Fruit fly (Drosophila melanogaster) whole organism, embryonic: ENCODE results near the gene CG14958.
A peak's percentile ranks its signal among the peaks of the same experiment; 100 is the strongest.

Experiments
- Ada2b ChIP-seq: fragments of 200-800 bp; sonication (Bioruptor generic); IDR thresholded peaks from 2 replicates; pipeline ENCODE4 v1.3.6; 2022; ENCODE audit warnings: missing biosample characterization, missing genetic modification characterization
- B-H1 ChIP-seq: fragments of 200-800 bp; sonication (Bioruptor generic); IDR thresholded peaks from 3 replicates; pipeline ENCODE4 v1.3.6; 2022; ENCODE audit warnings: missing biosample characterization, missing genetic modification characterization
- B-H2 ChIP-seq: fragments of 200-800 bp; sonication (Bioruptor generic); optimal IDR thresholded peaks from 2 replicates; lab custom pipeline; 2018; ENCODE audit warnings: missing biosample characterization, mild to moderate bottlenecking, missing genetic modification characterization
- CG10267 ChIP-seq: fragments of 200-800 bp; sonication (Bioruptor generic); optimal IDR thresholded peaks from 2 replicates; lab custom pipeline; 2018; ENCODE audit warnings: missing biosample characterization, mild to moderate bottlenecking, missing genetic modification characterization, moderate library complexity
- CG11504 ChIP-seq: fragments of 200-800 bp; sonication (Bioruptor generic); optimal IDR thresholded peaks from 3 replicates; lab custom pipeline; 2019; ENCODE audit warnings: missing biosample characterization, mild to moderate bottlenecking, missing genetic modification characterization, moderate library complexity
- CG11696 ChIP-seq: fragments of 200-800 bp; sonication (Bioruptor generic); IDR thresholded peaks from 2 replicates; pipeline ENCODE4 v1.3.6; 2022; ENCODE audit warnings: missing biosample characterization, missing genetic modification characterization
- CG13894 ChIP-seq: fragments of 200-800 bp; sonication (Bioruptor generic); optimal IDR thresholded peaks from 3 replicates; lab custom pipeline; 2018; ENCODE audit warnings: missing biosample characterization, mild to moderate bottlenecking, missing genetic modification characterization, moderate library complexity
- CG17361 ChIP-seq: fragments of 200-800 bp; sonication (Bioruptor generic); IDR thresholded peaks from 3 replicates; pipeline ENCODE4 v1.3.6; 2022; ENCODE audit warnings: missing biosample characterization, missing genetic modification characterization
- CG18764 ChIP-seq: fragments of 200-800 bp; sonication (Bioruptor generic); optimal IDR thresholded peaks from 3 replicates; lab custom pipeline; 2016; ENCODE audit warnings: missing biosample characterization, missing genetic modification characterization
- CG2120 ChIP-seq: fragments of 200-800 bp; sonication (Bioruptor generic); optimal IDR thresholded peaks from 3 replicates; lab custom pipeline; 2016; ENCODE audit warnings: missing biosample characterization, missing genetic modification characterization
- CG2875 ChIP-seq: fragments of 200-800 bp; sonication (Bioruptor generic); optimal IDR thresholded peaks from 2 replicates; lab custom pipeline; 2017; ENCODE audit warnings: missing biosample characterization, mild to moderate bottlenecking, missing genetic modification characterization, missing genetic modification reagents
- CG30403 ChIP-seq: fragments of 200-800 bp; sonication (Bioruptor generic); optimal IDR thresholded peaks from 3 replicates; lab custom pipeline; 2016; ENCODE audit warnings: missing biosample characterization, missing genetic modification characterization
- CG3407 ChIP-seq: fragments of 200-800 bp; sonication (Bioruptor generic); optimal IDR thresholded peaks from 2 replicates; lab custom pipeline; 2018; ENCODE audit warnings: missing biosample characterization, mild to moderate bottlenecking, missing genetic modification characterization
- CG3726 ChIP-seq: fragments of 200-800 bp; sonication (Bioruptor generic); IDR thresholded peaks from 3 replicates; pipeline ENCODE4, ENCODE4 v1.3.6; 2022; ENCODE audit warnings: missing biosample characterization, missing genetic modification characterization
- CG4404 ChIP-seq: fragments of 200-800 bp; sonication (Bioruptor generic); IDR thresholded peaks from 2 replicates; pipeline ENCODE4 v1.3.6; 2022; ENCODE audit warnings: missing biosample characterization, missing genetic modification characterization
- CG8290 ChIP-seq, 3 experiments: fragments of 200-800 bp; sonication (Bioruptor generic); optimal IDR thresholded peaks; 2 replicates each; lab custom pipeline; 2016 to 2019; ENCODE audit warnings: missing biosample characterization in 3 of 3, missing genetic modification characterization in 3 of 3, mild to moderate bottlenecking in 2 of 3, moderate library complexity in 1 of 3
- Chrac-16 ChIP-seq: fragments of 200-800 bp; sonication (Bioruptor generic); optimal IDR thresholded peaks from 3 replicates; lab custom pipeline; 2016; ENCODE audit warnings: missing biosample characterization, missing genetic modification characterization
- Dip2 ChIP-seq: fragments of 200-800 bp; sonication (Bioruptor generic); IDR thresholded peaks from 2 replicates; pipeline ENCODE4 v1.3.6; 2022; ENCODE audit warnings: missing biosample characterization, missing genetic modification characterization
- E2f2 ChIP-seq: fragments of 200-800 bp; sonication (Bioruptor generic); IDR thresholded peaks from 2 replicates; pipeline ENCODE4 v1.3.6; 2022; ENCODE audit warnings: missing biosample characterization, missing genetic modification characterization
- Ets65A ChIP-seq: fragments of 200-800 bp; sonication (Bioruptor generic); peaks from one replicate; lab custom pipeline; 2016; ENCODE audit warnings: missing biosample characterization, missing genetic modification characterization
- Fer2 ChIP-seq: fragments of 200-800 bp; sonication (Bioruptor generic); optimal IDR thresholded peaks from 2 replicates; lab custom pipeline; 2018; ENCODE audit warnings: missing biosample characterization, mild to moderate bottlenecking, missing genetic modification characterization, moderate library complexity
- HLH3B ChIP-seq: fragments of 200-800 bp; sonication (Bioruptor generic); IDR thresholded peaks from 2 replicates; pipeline ENCODE4 v1.3.6; 2022; ENCODE audit warnings: missing biosample characterization, missing genetic modification characterization
- Hr78 ChIP-seq, 2 experiments: fragments of 200-800 bp in 1 of 2; fragments of >200 bp in 1 of 2; sonication (Bioruptor generic) in 1 of 2; optimal IDR thresholded peaks; 2 replicates each; lab custom pipeline; 2017 to 2019; ENCODE audit warnings: missing biosample characterization in 2 of 2, missing genetic modification characterization in 2 of 2, mild to moderate bottlenecking in 1 of 2, moderate library complexity in 1 of 2
- Nf-YB ChIP-seq: fragments of 200-800 bp; sonication (Bioruptor generic); optimal IDR thresholded peaks from 3 replicates; lab custom pipeline; 2019; ENCODE audit warnings: missing biosample characterization, mild to moderate bottlenecking, missing genetic modification characterization, moderate library complexity
- Six4 ChIP-seq: fragments of 200-800 bp; sonication (Bioruptor generic); optimal IDR thresholded peaks from 2 replicates; lab custom pipeline; 2016; ENCODE audit warnings: missing biosample characterization, missing genetic modification characterization
- bab2 ChIP-seq: fragments of 200-800 bp; sonication (Bioruptor generic); optimal IDR thresholded peaks from 2 replicates; lab custom pipeline; 2016; ENCODE audit warnings: missing biosample characterization, missing genetic modification characterization
- corto ChIP-seq: fragments of 200-800 bp; sonication (Bioruptor generic); optimal IDR thresholded peaks from 2 replicates; lab custom pipeline; 2016; ENCODE audit warnings: missing biosample characterization, mild to moderate bottlenecking, missing genetic modification characterization, moderate library complexity
- croc ChIP-seq: fragments of 200-800 bp; sonication (Bioruptor generic); conservative IDR thresholded peaks from 3 replicates; pipeline ENCODE4 v1.3.6; 2022; ENCODE audit warnings: missing biosample characterization, missing genetic modification characterization
- danr ChIP-seq: fragments of 200-800 bp; sonication (Bioruptor generic); IDR thresholded peaks from 2 replicates; pipeline ENCODE4 v1.3.6; 2022; ENCODE audit warnings: missing biosample characterization, missing genetic modification characterization
- dysf ChIP-seq: fragments of 200-800 bp; sonication (Bioruptor generic); IDR thresholded peaks from 3 replicates; pipeline ENCODE4 v1.3.6; 2022; ENCODE audit warnings: missing biosample characterization, missing genetic modification characterization
- emc ChIP-seq: fragments of 200-800 bp; sonication (Bioruptor generic); optimal IDR thresholded peaks from 2 replicates; lab custom pipeline; 2016; ENCODE audit warnings: missing biosample characterization, missing genetic modification characterization
- eve ChIP-seq, 2 experiments: fragments of >200 bp; optimal IDR thresholded peaks; 2 replicates each; lab custom pipeline; 2017; ENCODE audit warnings: missing biosample characterization in 2 of 2, missing genetic modification characterization in 2 of 2
- eyg ChIP-seq: fragments of 200-800 bp; sonication (Bioruptor generic); optimal IDR thresholded peaks from 3 replicates; lab custom pipeline; 2016; ENCODE audit warnings: missing biosample characterization, missing genetic modification characterization
- kni ChIP-seq: fragments of 200-800 bp; sonication (Bioruptor generic); optimal IDR thresholded peaks from 3 replicates; lab custom pipeline; 2017; ENCODE audit warnings: mild to moderate bottlenecking, missing biosample characterization, missing genetic modification reagents, missing genetic modification characterization
- knrl ChIP-seq: fragments of 200-800 bp; sonication (Bioruptor generic); IDR thresholded peaks from 3 replicates; pipeline ENCODE4 v1.3.6; 2022; ENCODE audit warnings: missing biosample characterization, missing genetic modification characterization; ENCODE audit not compliant: partially characterized antibody
- ranshi ChIP-seq: fragments of 200-800 bp; sonication (Bioruptor generic); IDR thresholded peaks from 2 replicates; pipeline ENCODE4 v1.3.6; 2022; ENCODE audit warnings: missing biosample characterization, missing genetic modification characterization
- sqz ChIP-seq: fragments of 200-800 bp; sonication (Bioruptor generic); optimal IDR thresholded peaks from 3 replicates; lab custom pipeline; 2018; ENCODE audit warnings: missing biosample characterization, mild to moderate bottlenecking, missing genetic modification characterization
- wdn ChIP-seq: fragments of 200-800 bp; sonication (Bioruptor generic); IDR thresholded peaks from 2 replicates; pipeline ENCODE4 v1.3.6; 2022; ENCODE audit warnings: missing biosample characterization, missing genetic modification characterization

Gene CG14958

DNA sequence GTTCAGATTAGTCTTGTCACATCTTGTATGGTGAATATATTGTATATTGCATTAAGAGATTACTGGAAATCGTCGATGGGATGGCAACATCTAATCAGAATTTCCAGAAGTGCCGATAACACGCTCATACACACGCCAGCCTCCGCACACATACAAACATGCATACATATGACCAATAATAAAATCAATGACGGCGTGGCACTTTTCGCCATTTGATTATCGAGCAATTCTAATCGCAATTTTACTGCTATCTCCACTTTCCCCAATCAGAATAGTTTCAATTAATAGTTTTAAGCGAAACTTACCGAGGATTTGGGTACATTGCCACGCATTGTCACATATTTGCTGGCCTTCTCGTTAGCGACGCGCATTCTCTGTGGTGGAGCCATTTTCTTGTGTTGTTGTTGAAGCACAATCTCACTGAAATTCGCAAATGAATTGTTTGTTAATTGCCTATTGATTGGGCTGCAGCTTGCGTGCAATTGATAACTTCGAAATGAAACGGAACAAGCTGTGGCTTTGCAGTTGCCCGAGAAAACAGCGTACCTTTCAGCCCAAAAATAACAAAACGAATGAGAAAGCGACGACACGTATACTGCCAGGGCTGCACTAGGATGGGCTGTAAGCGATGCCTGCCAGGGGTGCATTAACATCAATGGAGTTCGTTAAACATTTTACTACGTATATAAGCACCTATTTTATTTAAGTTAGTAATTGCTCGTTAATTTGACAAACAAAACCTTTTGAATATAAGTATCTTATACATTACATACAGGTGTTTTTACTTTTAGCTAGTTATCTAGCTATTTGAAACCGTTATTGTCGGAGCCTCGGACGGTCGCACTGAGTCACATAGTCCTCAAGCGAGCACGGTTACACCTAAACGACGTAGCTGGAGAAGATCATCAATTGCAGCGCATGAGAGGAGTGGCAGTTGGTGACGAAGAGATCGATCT lies 8.9 kb downstream of the CG14958 start, which contains the start of the genes CG32276 and gry (continued):
- TF ChIP-seq corto (GFP tag; lab: Kevin White, UChicago), result no peak
- TF ChIP-seq dysf (GFP tag; lab: Robert Waterston, UW), result peak; percentile 74
- TF ChIP-seq ranshi (GFP tag; lab: Robert Waterston, UW), result peak; percentile 44
- TF ChIP-seq CG2875 (GFP tag; lab: Kevin White, UChicago), result no peak
- TF ChIP-seq CG10267 (tag; lab: Kevin White, UChicago), result peak; percentile 82
- TF ChIP-seq CG17361 (GFP tag; lab: Robert Waterston, UW), result no peak; the same call in 2 of the 3 replicates
- peak; percentile 79 for TF ChIP-seq Chrac-16
- 0 out of 2 replicates have a peak, but pooled peaks have one; percentile 8 for TF ChIP-seq wdn
- peak; percentile 74 for TF ChIP-seq CG18764 (GFP tag; lab: Kevin White, UChicago)
- TF ChIP-seq E2f2 (GFP tag; lab: Robert Waterston, UW), result peak; percentile 53
- TF ChIP-seq danr, result peak; percentile 63
- peak; percentile 98 for TF ChIP-seq Ets65A (GFP tag; lab: Kevin White, UChicago)
- peak; percentile 54 for TF ChIP-seq eyg (GFP tag; lab: Kevin White, UChicago)
- no peak for TF ChIP-seq CG11696 (GFP tag; lab: Robert Waterston, UW)
- peak; percentile 69 for TF ChIP-seq Six4 (GFP tag; lab: Kevin White, UChicago)
- TF ChIP-seq Fer2 (tag; lab: Kevin White, UChicago), result peak; percentile 42
- TF ChIP-seq kni (GFP tag; lab: Kevin White, UChicago), result no peak
- peak; percentile 62 for TF ChIP-seq knrl
- TF ChIP-seq emc (GFP tag; lab: Kevin White, UChicago), result peak; percentile 48
- TF ChIP-seq CG13894 (tag; lab: Kevin White, UChicago), result no peak
- TF ChIP-seq Dip2 (GFP tag; lab: Robert Waterston, UW), result no peak
- no peak for TF ChIP-seq Hr78 (GFP tag; optimal IDR thresholded peaks at IDR 0.05; lab: Kevin White, UChicago)
- no peak for TF ChIP-seq sqz (GFP tag; lab: Kevin White, UChicago)
- 0 out of 3 replicates have a peak, but pooled peaks have one; percentile 55 for TF ChIP-seq CG3726
- TF ChIP-seq CG11504 (tag; lab: Kevin White, UChicago), result no peak
- no peak for TF ChIP-seq eve (GFP tag; optimal IDR thresholded peaks at IDR 0.05; lab: Kevin White, UChicago)
- no peak; the same call in 2 of the 3 replicates for TF ChIP-seq B-H1 (GFP tag; lab: Robert Waterston, UW)
- peak; percentile 72 for TF ChIP-seq Ada2b (GFP tag; lab: Robert Waterston, UW)
- peak; percentile 54 for TF ChIP-seq HLH3B (GFP tag; lab: Robert Waterston, UW)
- peak; percentile 82 for TF ChIP-seq bab2
- peak; percentile 33; the same call in 1 of the 2 replicates for TF ChIP-seq CG4404 (GFP tag; lab: Robert Waterston, UW)
- peak; percentile 83 for TF ChIP-seq B-H2 (GFP tag; lab: Kevin White, UChicago)
- peak; percentile 90 for TF ChIP-seq CG2120 (GFP tag; lab: Kevin White, UChicago)
- no peak for TF ChIP-seq CG8290 (GFP tag; optimal IDR thresholded peaks at IDR 0.05; lab: Kevin White, UChicago)
- TF ChIP-seq CG8290 (tag; optimal IDR thresholded peaks at IDR 0.05; lab: Kevin White, UChicago), result peak in 1 of 2 experiments; percentile 15
- peak; percentile 42 for TF ChIP-seq Nf-YB (GFP tag; lab: Kevin White, UChicago)
- TF ChIP-seq croc (GFP tag; lab: Robert Waterston, UW), result no peak
- TF ChIP-seq CG3407 (GFP tag; lab: Kevin White, UChicago), result peak; percentile 33
- peak; percentile 84 for TF ChIP-seq CG30403
